Fruit fly (Drosophila melanogaster): ENCODE measurements around the gene Sema1a.

The Sema1a gene

dm6 chr2L:8543102-8543501 lies 1.2 kb downstream of the Sema1a start (continued):
- TF ChIP-seq NFAT (GFP tag; IDR thresholded peaks at IDR 0.05) (no peak), bowl (GFP tag; IDR thresholded peaks at IDR 0.05) (no peak), ac (GFP tag; optimal IDR thresholded peaks at IDR 0.05) (no peak), D19A (tag; optimal IDR thresholded peaks at IDR 0.05) (peak; percentile 19), Antp (GFP tag; optimal IDR thresholded peaks at IDR 0.05) (no peak), grau (tag; optimal IDR thresholded peaks at IDR 0.05) (peak; percentile 18), D (optimal IDR thresholded peaks at IDR 0.05) (no peak), D (GFP tag; optimal IDR thresholded peaks at IDR 0.05) (no peak), repo (GFP tag; optimal IDR thresholded peaks at IDR 0.05) (no peak), ssp (GFP tag; IDR thresholded peaks at IDR 0.05) (no peak), Taf1 (GFP tag; IDR thresholded peaks at IDR 0.05) (no peak), CG17328 (GFP tag; IDR thresholded peaks at IDR 0.05) (0 out of 2 replicates have a peak, but pooled peaks have one; percentile 8), CG9437 (GFP tag; optimal IDR thresholded peaks at IDR 0.05) (no peak), row (GFP tag; IDR thresholded peaks at IDR 0.05) (peak; percentile 34; the same call in 1 of the 3 replicates), otp (GFP tag; IDR thresholded peaks at IDR 0.05) (no peak), CG17802 (tag; optimal IDR thresholded peaks at IDR 0.05) (no peak), CG3065 (GFP tag; optimal IDR thresholded peaks at IDR 0.05) (no peak), CG3995 (GFP tag; optimal IDR thresholded peaks at IDR 0.05) (no peak), crp (GFP tag; optimal IDR thresholded peaks at IDR 0.05) (peak in 1 of 2 experiments; percentile 21), D19B (GFP tag; optimal IDR thresholded peaks at IDR 0.05) (no peak), sob (GFP tag; IDR thresholded peaks at IDR 0.05) (no peak), H2.0 (GFP tag; IDR thresholded peaks at IDR 0.05) (no peak), CG17568 (GFP tag; optimal IDR thresholded peaks at IDR 0.05) (no peak), CG9727 (GFP tag; optimal IDR thresholded peaks at IDR 0.05) (peak; percentile 13), CG30020 (tag; optimal IDR thresholded peaks at IDR 0.05) (no peak), Hmr (GFP tag; optimal IDR thresholded peaks at IDR 0.05) (peak; percentile 16), CG2202 (tag; optimal IDR thresholded peaks at IDR 0.05) (peak; percentile 14), CG3163 (GFP tag; optimal IDR thresholded peaks at IDR 0.05) (peak; percentile 99), Mes4 (GFP tag; optimal IDR thresholded peaks at IDR 0.05) (peak; percentile 20), Elba2 (GFP tag; optimal IDR thresholded peaks at IDR 0.05) (no peak), btn (GFP tag; optimal IDR thresholded peaks at IDR 0.05) (no peak), emc (GFP tag; optimal IDR thresholded peaks at IDR 0.05) (no peak), CG11504 (tag; optimal IDR thresholded peaks at IDR 0.05) (no peak), CG8765 (GFP tag; IDR thresholded peaks at IDR 0.05) (no peak), MESR4 (GFP tag; optimal IDR thresholded peaks at IDR 0.05) (peak; percentile 1), CG11398 (GFP tag; optimal IDR thresholded peaks at IDR 0.05) (no peak), Drgx (GFP tag; IDR thresholded peaks at IDR 0.05) (no peak), dmrt11E (tag; optimal IDR thresholded peaks at IDR 0.05) (no peak), CG13624 (GFP tag; optimal IDR thresholded peaks at IDR 0.05) (no peak), CG33213 (GFP tag; optimal IDR thresholded peaks at IDR 0.05) (peak; percentile 38), CG15479 (GFP tag; optimal IDR thresholded peaks at IDR 0.05) (no peak), CG2129 (GFP tag; IDR thresholded peaks at IDR 0.05; ENCODE audit: partially characterized antibody) (no peak), CG2678 (tag; optimal IDR thresholded peaks at IDR 0.05) (no peak), CG18011 (GFP tag; optimal IDR thresholded peaks at IDR 0.05) (no peak), CG15601 (tag; optimal IDR thresholded peaks at IDR 0.05) (peak; percentile 4), CG31441 (GFP tag; IDR thresholded peaks at IDR 0.05) (no peak; the same call in 1 of the 2 replicates), so (GFP tag; IDR thresholded peaks at IDR 0.05) (no peak), Ets97D (GFP tag; optimal IDR thresholded peaks at IDR 0.05) (peak; percentile 2), tap (tag; optimal IDR thresholded peaks at IDR 0.05) (no peak), en (GFP tag; optimal IDR thresholded peaks at IDR 0.05) (no peak), CG12219 (GFP tag; optimal IDR thresholded peaks at IDR 0.05) (no peak), bsh (GFP tag; optimal IDR thresholded peaks at IDR 0.05) (no peak)

All from whole organism, embryonic.